Worm (Caenorhabditis elegans) whole organism, L3 larva: Measurements from ENCODE around the gene ZK228.4.

Experiments used
- ceh-82 ChIP-seq: fragments of 150-350 bp; optimal IDR thresholded peaks from 2 replicates; lab custom pipeline; 2014; ENCODE audit warnings: missing biosample characterization, missing genetic modification characterization
- elt-1 ChIP-seq: fragments of 150-350 bp; optimal IDR thresholded peaks from 2 replicates; lab custom pipeline; 2014; ENCODE audit warnings: missing biosample characterization, missing genetic modification characterization
- lin-39 ChIP-seq: fragments of 150-350 bp; optimal IDR thresholded peaks from 2 replicates; lab custom pipeline; 2018; ENCODE audit warnings: missing biosample characterization, missing genetic modification reagents, missing genetic modification characterization
- pha-4 ChIP-seq: fragments of 150-350 bp; optimal IDR thresholded peaks from 2 replicates; lab custom pipeline; 2014; ENCODE audit warnings: missing biosample characterization, missing genetic modification reagents, missing genetic modification characterization
- skn-1 ChIP-seq: fragments of 150-350 bp; optimal IDR thresholded peaks from 2 replicates; lab custom pipeline; 2014; ENCODE audit warnings: missing biosample characterization, missing genetic modification characterization
- tbx-2 ChIP-seq: sonication (generic microtip); optimal IDR thresholded peaks from 2 replicates; lab custom pipeline; 2016; ENCODE audit warnings: mild to moderate bottlenecking, missing genetic modification characterization, missing compliant biosample characterization
- unc-39 ChIP-seq: sonication (generic microtip); optimal IDR thresholded peaks from 4 replicates; lab custom pipeline; 2017; ENCODE audit warnings: missing biosample characterization, missing genetic modification characterization
- unc-62 ChIP-seq: fragments of 150-350 bp; sonication (generic microtip); optimal IDR thresholded peaks from 4 replicates; lab custom pipeline; 2014; ENCODE audit warnings: missing biosample characterization, missing genetic modification reagents, missing genetic modification characterization

DNA sequence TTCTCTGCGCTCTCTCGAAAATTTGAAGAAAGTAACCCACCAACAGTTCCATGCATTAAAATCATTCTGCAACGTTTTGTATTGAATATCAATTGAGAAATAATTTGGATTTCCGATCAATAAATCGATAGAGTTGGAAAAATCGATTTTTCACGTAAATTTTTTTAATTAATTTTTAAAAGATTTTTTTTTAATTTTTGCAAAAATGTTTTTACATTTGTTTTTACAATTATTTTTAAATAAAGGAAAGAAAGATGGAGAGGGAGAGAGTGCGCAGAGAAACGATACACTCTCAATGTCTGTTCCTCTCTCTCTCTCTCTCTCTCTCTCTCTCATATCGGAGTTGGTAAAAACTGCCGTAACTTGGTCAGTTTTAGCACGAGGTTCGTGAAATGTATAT lies 37.0 kb upstream of the ZK228.4 start, which contains the start of gene ZK262.19:
- no peak for TF ChIP-seq tbx-2 (tag; lab: Kevin White, UChicago)
- no peak for TF ChIP-seq lin-39 (tag; lab: Kevin White, UChicago)
- TF ChIP-seq unc-62 (GFP tag; lab: Kevin White, UChicago): no peak
- TF ChIP-seq ceh-82 (tag; lab: Kevin White, UChicago): no peak
- TF ChIP-seq skn-1 (tag; lab: Kevin White, UChicago): no peak
- TF ChIP-seq unc-39 (tag; lab: Kevin White, UChicago): no peak
- no peak for TF ChIP-seq elt-1
- TF ChIP-seq pha-4 (tag; lab: Kevin White, UChicago): no peak
